Worm (Caenorhabditis elegans) whole organism, L4 larva: ENCODE results near the gene srbc-58.
A peak's percentile ranks its signal among the peaks of the same experiment; 100 is the strongest.

Experiments used
- Y105C5A.15 ChIP-seq: fragments of 200-800 bp; sonication (Bioruptor generic); IDR thresholded peaks from 2 replicates; pipeline ENCODE4 v1.3.6; 2022; ENCODE audit warnings: missing genetic modification characterization, missing compliant biosample characterization
- Y75B8A.6 ChIP-seq: fragments of 200-800 bp; sonication (Bioruptor generic); IDR thresholded peaks from 2 replicates; pipeline ENCODE4 v1.3.6; 2022; ENCODE audit warnings: missing genetic modification reagents, missing genetic modification characterization, missing compliant biosample characterization
- ZK337.2 ChIP-seq: fragments of 200-800 bp; sonication (Bioruptor generic); IDR thresholded peaks from 2 replicates; pipeline ENCODE4 v1.3.6; 2022; ENCODE audit warnings: missing genetic modification reagents, missing genetic modification characterization, missing compliant biosample characterization
- ceh-20 ChIP-seq: fragments of 200-800 bp; sonication (Bioruptor generic); IDR thresholded peaks from 2 replicates; pipeline ENCODE4 v1.3.6; 2022; ENCODE audit warnings: missing genetic modification reagents, missing genetic modification characterization, missing compliant biosample characterization
- ceh-32 ChIP-seq: sonication (generic microtip); optimal IDR thresholded peaks from 2 replicates; lab custom pipeline; 2016; ENCODE audit warnings: mild to moderate bottlenecking, missing genetic modification characterization, missing compliant biosample characterization; ENCODE audit not compliant: poor library complexity
- ces-1 ChIP-seq: fragments of 150-350 bp; sonication (generic microtip); optimal IDR thresholded peaks from 4 replicates; lab custom pipeline; 2014; ENCODE audit warnings: missing biosample characterization, missing genetic modification reagents, missing genetic modification characterization
- cey-2 ChIP-seq: sonication (generic microtip); optimal IDR thresholded peaks from 3 replicates; lab custom pipeline; 2017; ENCODE audit warnings: missing genetic modification characterization, mild to moderate bottlenecking, missing compliant biosample characterization, antibody characterized with exemption, borderline replicate concordance; ENCODE audit not compliant: insufficient read depth
- ctbp-1 ChIP-seq: fragments of 200-800 bp; sonication (Bioruptor generic); IDR thresholded peaks from 2 replicates; pipeline ENCODE4 v1.3.6; 2022; ENCODE audit warnings: missing genetic modification reagents, missing genetic modification characterization, missing compliant biosample characterization
- daf-16 ChIP-seq, 3 experiments: sonication (generic microtip); optimal IDR thresholded peaks; 2 replicates each; lab custom pipeline; 2016 to 2017; ENCODE audit warnings: missing genetic modification characterization in 3 of 3, missing genetic modification reagents in 3 of 3, mild to moderate bottlenecking in 2 of 3, missing compliant biosample characterization in 2 of 3, missing biosample characterization in 1 of 3, moderate library complexity in 1 of 3
- daf-8 ChIP-seq: fragments of 200-800 bp; sonication (Bioruptor generic); IDR thresholded peaks from 2 replicates; pipeline ENCODE4 v1.3.6; 2022; ENCODE audit warnings: missing genetic modification characterization, missing compliant biosample characterization
- dmd-6 ChIP-seq: fragments of 200-800 bp; sonication (Bioruptor generic); IDR thresholded peaks from 2 replicates; pipeline ENCODE4 v1.3.6; 2022; ENCODE audit warnings: missing genetic modification reagents, missing genetic modification characterization, missing compliant biosample characterization
- dmd-8 ChIP-seq: fragments of 200-800 bp; sonication (Bioruptor generic); IDR thresholded peaks from 2 replicates; pipeline ENCODE4 v1.3.6; 2022; ENCODE audit warnings: missing genetic modification characterization, missing compliant biosample characterization
- duxl-1 ChIP-seq: sonication (generic microtip); optimal IDR thresholded peaks from 2 replicates; lab custom pipeline; 2016; ENCODE audit warnings: mild to moderate bottlenecking, missing genetic modification characterization, moderate library complexity, missing compliant biosample characterization; ENCODE audit not compliant: poor library complexity
- dve-1 ChIP-seq: sonication (generic microtip); optimal IDR thresholded peaks from 2 replicates; lab custom pipeline; 2017; ENCODE audit warnings: antibody characterized with exemption, mild to moderate bottlenecking, missing genetic modification characterization, missing compliant biosample characterization; ENCODE audit not compliant: insufficient read depth
- gei-8 ChIP-seq: fragments of 200-800 bp; sonication (Bioruptor generic); optimal IDR thresholded peaks from 2 replicates; lab custom pipeline; 2018; ENCODE audit warnings: mild to moderate bottlenecking, missing genetic modification characterization, missing compliant biosample characterization
- hlh-11 ChIP-seq: fragments of 200-800 bp; sonication (Bioruptor generic); optimal IDR thresholded peaks from 2 replicates; lab custom pipeline; 2018; ENCODE audit warnings: mild to moderate bottlenecking, missing genetic modification characterization, missing compliant biosample characterization
- hlh-30 ChIP-seq: sonication (generic microtip); optimal IDR thresholded peaks from 2 replicates; lab custom pipeline; 2017; ENCODE audit warnings: antibody characterized with exemption, mild to moderate bottlenecking, missing genetic modification characterization, missing compliant biosample characterization; ENCODE audit not compliant: insufficient read depth
- hmg-1.1 ChIP-seq: fragments of 200-800 bp; sonication (Bioruptor generic); IDR thresholded peaks from 2 replicates; pipeline ENCODE4 v1.3.6; 2022; ENCODE audit warnings: missing genetic modification reagents, missing genetic modification characterization, missing compliant biosample characterization
- jun-1 ChIP-seq: fragments of 150-350 bp; optimal IDR thresholded peaks from 2 replicates; lab custom pipeline; 2014; ENCODE audit warnings: missing biosample characterization, missing genetic modification reagents, missing genetic modification characterization
- lim-7 ChIP-seq: fragments of 200-800 bp; sonication (Bioruptor generic); IDR thresholded peaks from 2 replicates; pipeline ENCODE4 v1.3.6; 2022; ENCODE audit warnings: missing genetic modification characterization, missing compliant biosample characterization
- lin-13 ChIP-seq: fragments of 150-350 bp; optimal IDR thresholded peaks from 2 replicates; lab custom pipeline; 2014; ENCODE audit warnings: missing biosample characterization, missing genetic modification reagents, missing genetic modification characterization
- lir-3 ChIP-seq: sonication (generic microtip); optimal IDR thresholded peaks from 2 replicates; lab custom pipeline; 2016; ENCODE audit warnings: mild to moderate bottlenecking, missing genetic modification characterization, missing compliant biosample characterization
- lsy-2 ChIP-seq, 2 experiments: fragments of 150-350 bp in 1 of 2; sonication (generic microtip) in 1 of 2; optimal IDR thresholded peaks; 2 replicates each; lab custom pipeline; 2014 to 2017; ENCODE audit warnings: missing biosample characterization in 2 of 2, missing genetic modification characterization in 2 of 2
- madf-9 ChIP-seq: fragments of 200-800 bp; sonication (Bioruptor generic); conservative IDR thresholded peaks from 2 replicates; pipeline ENCODE4 v1.3.6; 2022; ENCODE audit warnings: missing genetic modification reagents, missing genetic modification characterization, missing compliant biosample characterization
- mdl-1 ChIP-seq, 2 experiments: fragments of 150-350 bp in 1 of 2; sonication (generic microtip) in 1 of 2; optimal IDR thresholded peaks; 2 replicates each; lab custom pipeline; 2014 to 2017; ENCODE audit warnings: missing biosample characterization in 2 of 2, missing genetic modification characterization in 2 of 2
- mdt-29 ChIP-seq: fragments of 200-800 bp; sonication (Bioruptor generic); IDR thresholded peaks from 2 replicates; pipeline ENCODE4 v1.3.6; 2022; ENCODE audit warnings: missing genetic modification reagents, missing genetic modification characterization, missing compliant biosample characterization
- mes-2 ChIP-seq: sonication (generic microtip); optimal IDR thresholded peaks from 2 replicates; lab custom pipeline; 2016; ENCODE audit warnings: missing genotype, mild to moderate bottlenecking, missing genetic modification characterization, missing compliant biosample characterization; ENCODE audit not compliant: poor library complexity, severe bottlenecking
- nhr-111 ChIP-seq: fragments of 200-800 bp; sonication (Bioruptor generic); optimal IDR thresholded peaks from 2 replicates; lab custom pipeline; 2018; ENCODE audit warnings: mild to moderate bottlenecking, missing genetic modification characterization, missing compliant biosample characterization
- nhr-28 ChIP-seq: fragments of 150-350 bp; optimal IDR thresholded peaks from 2 replicates; lab custom pipeline; 2014; ENCODE audit warnings: missing biosample characterization, missing genetic modification characterization
- nhr-42 ChIP-seq: fragments of 200-800 bp; sonication (Bioruptor generic); IDR thresholded peaks from 2 replicates; pipeline ENCODE4 v1.3.6; 2022; ENCODE audit warnings: missing genetic modification characterization, missing compliant biosample characterization
- pha-4 ChIP-seq, 2 experiments: fragments of 150-350 bp in 1 of 2; fragments of 200-800 bp in 1 of 2; sonication (Bioruptor generic) in 1 of 2; IDR thresholded peaks in 1 of 2; optimal IDR thresholded peaks in 1 of 2; 2 replicates each; pipeline versions ENCODE4 v1.3.6 to Lab custom; 2014 to 2022; ENCODE audit warnings: missing genetic modification characterization in 2 of 2, missing genetic modification reagents in 2 of 2, missing biosample characterization in 1 of 2, missing compliant biosample characterization in 1 of 2
- php-3 ChIP-seq: fragments of 200-800 bp; sonication (Bioruptor generic); IDR thresholded peaks from 2 replicates; pipeline ENCODE4 v1.3.6; 2022; ENCODE audit warnings: missing genetic modification reagents, missing genetic modification characterization, missing compliant biosample characterization
- rbr-2 ChIP-seq: sonication (generic microtip); optimal IDR thresholded peaks from 2 replicates; lab custom pipeline; 2016; ENCODE audit warnings: missing genotype, missing genetic modification characterization, missing compliant biosample characterization
- sdz-12 ChIP-seq: fragments of 200-800 bp; sonication (Bioruptor generic); optimal IDR thresholded peaks from 2 replicates; lab custom pipeline; 2018; ENCODE audit warnings: mild to moderate bottlenecking, missing genetic modification characterization, missing compliant biosample characterization
- spr-3 ChIP-seq: fragments of 200-800 bp; sonication (Bioruptor generic); optimal IDR thresholded peaks from 2 replicates; lab custom pipeline; 2018; ENCODE audit warnings: mild to moderate bottlenecking, missing genetic modification characterization, missing compliant biosample characterization
- unc-130 ChIP-seq: sonication (generic microtip); optimal IDR thresholded peaks from 2 replicates; lab custom pipeline; 2016; ENCODE audit warnings: missing genetic modification reagents, missing genetic modification characterization, missing compliant biosample characterization
- zag-1 ChIP-seq: fragments of 150-350 bp; optimal IDR thresholded peaks from 2 replicates; lab custom pipeline; 2014; ENCODE audit warnings: missing biosample characterization, missing genetic modification characterization
- zfp-3 ChIP-seq: fragments of 200-800 bp; sonication (Bioruptor generic); conservative IDR thresholded peaks from 2 replicates; pipeline ENCODE4 v1.3.6; 2022; ENCODE audit warnings: missing genetic modification reagents, missing genetic modification characterization, missing compliant biosample characterization
- zip-2 ChIP-seq: fragments of 150-350 bp; optimal IDR thresholded peaks from 2 replicates; lab custom pipeline; 2014; ENCODE audit warnings: missing biosample characterization, missing genetic modification characterization
- ztf-11 ChIP-seq: fragments of 150-350 bp; optimal IDR thresholded peaks from 2 replicates; lab custom pipeline; 2014; ENCODE audit warnings: missing biosample characterization, missing genetic modification characterization

The srbc-58 gene

DNA sequence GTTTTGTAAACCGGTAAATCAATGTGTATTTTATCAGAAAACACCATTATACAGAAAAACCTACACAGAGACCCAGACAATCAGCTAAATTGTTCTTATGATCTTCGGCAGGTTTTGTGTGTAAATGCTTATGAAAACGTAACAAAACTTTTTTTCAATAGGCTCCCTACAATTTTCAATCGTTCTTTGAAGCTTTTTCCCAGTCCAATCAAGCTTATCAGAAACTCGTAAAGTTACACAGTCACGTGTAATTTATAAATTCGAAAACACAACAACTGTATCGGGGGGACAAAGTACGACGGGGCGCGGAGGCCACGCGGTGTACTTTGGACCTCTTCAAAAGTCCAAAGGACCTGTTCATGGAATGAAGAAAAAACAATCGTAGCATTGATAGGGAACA lies 44.6 kb upstream of the srbc-58 start (continued):
- TF ChIP-seq daf-8 (GFP tag; lab: Robert Waterston, UW) (no peak), hlh-30 (tag; lab: Kevin White, UChicago) (peak; percentile 89), Y105C5A.15 (GFP tag; lab: Robert Waterston, UW) (0 out of 2 replicates have a peak, but pooled peaks have one; percentile 49), nhr-42 (GFP tag; lab: Robert Waterston, UW) (0 out of 2 replicates have a peak, but pooled peaks have one; percentile 4), sdz-12 (GFP tag; lab: Kevin White, UChicago) (no peak), ceh-32 (tag; lab: Kevin White, UChicago) (no peak), ctbp-1 (GFP tag; lab: Robert Waterston, UW) (0 out of 2 replicates have a peak, but pooled peaks have one; percentile 25), mdl-1 (tag; optimal IDR thresholded peaks at IDR 0.05; lab: Kevin White, UChicago) (peak in 1 of 2 experiments; percentile 74), mes-2 (peak; percentile 39), lim-7 (GFP tag; lab: Robert Waterston, UW) (0 out of 2 replicates have a peak, but pooled peaks have one; percentile 29), spr-3 (no peak), madf-9 (GFP tag; lab: Robert Waterston, UW) (no peak), dmd-6 (peak; percentile 66), hmg-1.1 (GFP tag; lab: Robert Waterston, UW) (no peak), lin-13 (GFP tag; lab: Kevin White, UChicago) (peak; percentile 4), duxl-1 (tag; lab: Kevin White, UChicago) (peak; percentile 80), zag-1 (tag; lab: Kevin White, UChicago) (no peak), Y75B8A.6 (GFP tag; lab: Robert Waterston, UW) (no peak), ces-1 (GFP tag; lab: Kevin White, UChicago) (no peak), hlh-11 (tag; lab: Kevin White, UChicago) (peak; percentile 92), zip-2 (no peak), lsy-2 (tag; optimal IDR thresholded peaks at IDR 0.05; lab: Kevin White, UChicago) (peak in 1 of 2 experiments; percentile 26), mdt-29 (GFP tag; lab: Robert Waterston, UW) (peak; percentile 86), daf-16 (GFP tag; optimal IDR thresholded peaks at IDR 0.05; lab: Kevin White, UChicago) (peak in 1 of 2 experiments; percentile 52), daf-16 (tag; optimal IDR thresholded peaks at IDR 0.05; lab: Kevin White, UChicago) (peak; percentile 94), ZK337.2 (GFP tag; lab: Robert Waterston, UW) (no peak), ztf-11 (tag; lab: Kevin White, UChicago) (no peak), cey-2 (tag; lab: Kevin White, UChicago) (peak; percentile 38), dmd-8 (GFP tag; lab: Robert Waterston, UW) (no peak), nhr-111 (GFP tag; lab: Kevin White, UChicago) (no peak), php-3 (peak; percentile 93), gei-8 (GFP tag; lab: Kevin White, UChicago) (peak; percentile 2), zfp-3 (0 out of 2 replicates have a peak, but pooled peaks have one; percentile 23), dve-1 (peak; percentile 89), pha-4 (GFP tag; IDR thresholded peaks at IDR 0.05; lab: Robert Waterston, UW) (0 out of 2 replicates have a peak, but pooled peaks have one; percentile 11), pha-4 (tag; optimal IDR thresholded peaks at IDR 0.05; lab: Kevin White, UChicago) (no peak), ceh-20 (GFP tag; lab: Robert Waterston, UW) (no peak), lir-3 (no peak), unc-130 (no peak), jun-1 (tag; lab: Kevin White, UChicago) (no peak), nhr-28 (peak; percentile 19), rbr-2 (tag; lab: Kevin White, UChicago) (peak; percentile 13)
